Worm (Caenorhabditis elegans) whole organism, mixed stage, embryonic: ENCODE results near the gene fnta-1.

Source experiments
- M03D4.4 ChIP-seq: sonication (generic microtip); optimal IDR thresholded peaks from 2 replicates; lab custom pipeline; 2017; ENCODE audit warnings: mild to moderate bottlenecking, missing genetic modification characterization, missing compliant biosample characterization
- blmp-1 ChIP-seq: fragments of 150-350 bp; optimal IDR thresholded peaks from 2 replicates; lab custom pipeline; 2014; ENCODE audit warnings: missing biosample characterization, missing genetic modification characterization
- ceh-39 ChIP-seq: fragments of 150-350 bp; optimal IDR thresholded peaks from 2 replicates; lab custom pipeline; 2014; ENCODE audit warnings: missing biosample characterization, missing genetic modification characterization
- ceh-43 ChIP-seq: fragments of 200-800 bp; sonication (Bioruptor generic); optimal IDR thresholded peaks from 2 replicates; lab custom pipeline; 2018; ENCODE audit warnings: mild to moderate bottlenecking, missing genetic modification characterization, moderate library complexity, missing compliant biosample characterization
- ces-1 ChIP-seq: fragments of 150-350 bp; optimal IDR thresholded peaks from 2 replicates; lab custom pipeline; 2014; ENCODE audit warnings: missing biosample characterization, missing genetic modification reagents, missing genetic modification characterization
- cnd-1 ChIP-seq: fragments of 200-800 bp; sonication (Bioruptor generic); optimal IDR thresholded peaks from 2 replicates; lab custom pipeline; 2018; ENCODE audit warnings: mild to moderate bottlenecking, missing genetic modification characterization, missing compliant biosample characterization
- elt-1 ChIP-seq: sonication (generic microtip); optimal IDR thresholded peaks from 2 replicates; lab custom pipeline; 2017; ENCODE audit warnings: missing genetic modification characterization, mild to moderate bottlenecking, missing compliant biosample characterization, antibody characterized with exemption, moderate library complexity, borderline replicate concordance; ENCODE audit not compliant: insufficient read depth
- elt-3 ChIP-seq: fragments of 150-350 bp; optimal IDR thresholded peaks from 2 replicates; lab custom pipeline; 2014; ENCODE audit warnings: missing biosample characterization, missing genetic modification characterization
- flh-1 ChIP-seq: fragments of 200-800 bp; sonication (Bioruptor generic); optimal IDR thresholded peaks from 2 replicates; lab custom pipeline; 2018; ENCODE audit warnings: mild to moderate bottlenecking, missing genetic modification characterization, moderate library complexity, missing compliant biosample characterization
- hlh-1 ChIP-seq: fragments of 150-350 bp; optimal IDR thresholded peaks from 2 replicates; lab custom pipeline; 2014; ENCODE audit warnings: missing biosample characterization, missing genetic modification reagents, missing genetic modification characterization
- lin-13 ChIP-seq: fragments of 150-350 bp; optimal IDR thresholded peaks from 2 replicates; lab custom pipeline; 2014; ENCODE audit warnings: missing biosample characterization, missing genetic modification characterization
- lin-32 ChIP-seq: fragments of 200-800 bp; sonication (Bioruptor generic); optimal IDR thresholded peaks from 2 replicates; lab custom pipeline; 2018; ENCODE audit warnings: mild to moderate bottlenecking, missing genetic modification characterization, missing compliant biosample characterization
- lsy-2 ChIP-seq: fragments of 150-350 bp; optimal IDR thresholded peaks from 2 replicates; lab custom pipeline; 2014; ENCODE audit warnings: missing biosample characterization, missing genetic modification characterization
- mep-1 ChIP-seq: fragments of 150-350 bp; optimal IDR thresholded peaks from 2 replicates; lab custom pipeline; 2017; ENCODE audit warnings: missing biosample characterization, missing genetic modification reagents, missing genetic modification characterization, inconsistent platforms
- mls-2 ChIP-seq: sonication (generic microtip); optimal IDR thresholded peaks from 2 replicates; lab custom pipeline; 2016; ENCODE audit warnings: mild to moderate bottlenecking, missing genetic modification characterization, moderate library complexity, missing compliant biosample characterization
- nhr-2 ChIP-seq: fragments of 150-350 bp; optimal IDR thresholded peaks from 2 replicates; lab custom pipeline; 2014; ENCODE audit warnings: missing biosample characterization, missing genetic modification characterization
- nhr-237 ChIP-seq: fragments of 150-350 bp; optimal IDR thresholded peaks from 2 replicates; lab custom pipeline; 2014; ENCODE audit warnings: missing biosample characterization, missing genetic modification characterization
- nhr-28 ChIP-seq: fragments of 150-350 bp; optimal IDR thresholded peaks from 2 replicates; lab custom pipeline; 2014; ENCODE audit warnings: missing biosample characterization, missing genetic modification characterization
- nhr-76 ChIP-seq: sonication (generic microtip); optimal IDR thresholded peaks from 2 replicates; lab custom pipeline; 2017; ENCODE audit warnings: missing biosample characterization, missing genetic modification characterization
- pha-4 ChIP-seq: fragments of 150-350 bp; optimal IDR thresholded peaks from 2 replicates; lab custom pipeline; 2018; ENCODE audit warnings: missing biosample characterization, missing genetic modification reagents, missing genetic modification characterization
- sem-2 ChIP-seq: fragments of 200-800 bp; sonication (Bioruptor generic); optimal IDR thresholded peaks from 2 replicates; lab custom pipeline; 2018; ENCODE audit warnings: mild to moderate bottlenecking, missing genetic modification characterization, missing compliant biosample characterization
- snpc-4 ChIP-seq: fragments of 150-350 bp; optimal IDR thresholded peaks from 2 replicates; lab custom pipeline; 2014; ENCODE audit warnings: missing biosample characterization, missing genetic modification characterization
- tbx-8 ChIP-seq: fragments of 200-800 bp; sonication (Bioruptor generic); optimal IDR thresholded peaks from 2 replicates; lab custom pipeline; 2018; ENCODE audit warnings: mild to moderate bottlenecking, missing genetic modification characterization, moderate library complexity, missing compliant biosample characterization
- unc-120 ChIP-seq: sonication (generic microtip); optimal IDR thresholded peaks from 2 replicates; lab custom pipeline; 2017; ENCODE audit warnings: missing genetic modification characterization, missing compliant biosample characterization; ENCODE audit not compliant: poor library complexity, severe bottlenecking
- unc-39 ChIP-seq: fragments of 150-350 bp; optimal IDR thresholded peaks from 2 replicates; lab custom pipeline; 2014; ENCODE audit warnings: missing biosample characterization, missing genetic modification characterization
- unc-62 ChIP-seq: fragments of 150-350 bp; optimal IDR thresholded peaks from 2 replicates; lab custom pipeline; 2014; ENCODE audit warnings: missing biosample characterization, missing genetic modification reagents, missing genetic modification characterization

Gene fnta-1

ce11 chrIV:259142-259541 lies 19.0 kb upstream of the fnta-1 start, which contains the start of gene dpy-9:
dpy-9 (minus strand) TSS chrIV:259204.
- TF ChIP-seq tbx-8 (GFP tag; lab: Kevin White, UChicago), result no peak
- TF ChIP-seq snpc-4 (tag; lab: Kevin White, UChicago), result no peak
- no peak for TF ChIP-seq M03D4.4 (tag; lab: Kevin White, UChicago)
- TF ChIP-seq unc-39 (tag; lab: Kevin White, UChicago), result no peak
- TF ChIP-seq ceh-43 (GFP tag; lab: Kevin White, UChicago), result no peak
- TF ChIP-seq flh-1 (GFP tag; lab: Kevin White, UChicago), result no peak
- no peak for TF ChIP-seq unc-120
- no peak for TF ChIP-seq nhr-237 (tag; lab: Kevin White, UChicago)
- TF ChIP-seq blmp-1 (tag; lab: Kevin White, UChicago), result no peak
- no peak for TF ChIP-seq lin-32 (GFP tag; lab: Kevin White, UChicago)
- TF ChIP-seq, all 35 proteins: peak for 0

- TF ChIP-seq hlh-1 (tag; lab: Kevin White, UChicago) (no peak), sem-2 (GFP tag; lab: Kevin White, UChicago) (no peak)
- TF ChIP-seq, all 35 proteins: peak for 0
These were observed 18.3 kb upstream of the fnta-1 start for ce11 chrIV:258362-258761.

DNA sequence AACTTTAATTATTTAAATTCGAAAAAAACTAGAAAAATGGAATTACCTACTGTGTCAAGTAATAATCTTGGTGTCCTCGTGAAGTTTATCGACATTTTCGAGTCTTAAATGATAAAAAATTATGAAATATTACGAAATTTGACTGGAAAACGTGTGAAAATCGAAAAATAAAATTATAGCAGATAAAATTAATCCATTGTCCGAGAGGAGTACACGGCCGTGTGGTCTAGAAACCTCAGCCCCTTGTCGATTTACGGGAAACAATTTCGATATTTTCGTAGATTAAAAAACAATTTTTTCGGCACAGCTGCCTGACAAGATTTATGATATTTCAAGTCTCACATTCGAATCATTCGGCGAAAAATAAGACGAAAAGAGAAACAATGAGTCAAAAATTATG lies 17.0 kb upstream of the fnta-1 start, which contains the start of gene R02D3.8:
R02D3.8 (minus strand) TSS at position 109 of the 400 bp plus-strand sequence.
- TF ChIP-seq ces-1 (GFP tag; lab: Kevin White, UChicago) (peak; percentile 4), blmp-1 (tag; lab: Kevin White, UChicago) (no peak), M03D4.4 (tag; lab: Kevin White, UChicago) (no peak)

DNA sequence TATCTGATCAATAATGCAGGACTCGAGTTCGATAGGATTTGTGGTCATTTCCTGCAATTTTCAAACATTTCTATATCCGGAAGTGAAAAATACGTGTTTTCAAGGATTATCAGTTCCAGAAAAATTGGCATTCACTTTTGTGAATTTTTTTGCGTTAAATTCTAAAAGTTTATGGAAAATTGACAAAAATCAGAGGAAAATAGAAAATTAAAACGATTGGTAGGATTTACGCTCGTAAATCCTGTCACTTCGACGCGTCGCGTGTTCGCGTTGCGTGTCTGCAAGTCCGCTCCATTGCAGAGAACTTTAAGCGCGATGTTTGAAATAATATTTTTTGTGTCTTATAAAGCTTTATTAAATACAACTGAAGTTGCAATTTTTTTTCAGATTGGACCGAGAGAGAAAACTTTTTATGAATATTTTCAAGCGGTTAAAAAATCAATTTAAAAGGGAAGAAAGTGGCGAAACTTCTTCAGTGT lies 15.3 kb upstream of the fnta-1 start, which contains the start of gene rcat-1:
rcat-1 (minus strand) TSS at position 51 of the 479 bp plus-strand sequence.
- TF ChIP-seq unc-62 (peak; percentile 59), mls-2 (tag; lab: Kevin White, UChicago) (no peak), unc-120 (peak; percentile 8), ces-1 (GFP tag; lab: Kevin White, UChicago) (peak; percentile 72), nhr-2 (tag; lab: Kevin White, UChicago) (peak; percentile 10), lin-13 (peak; percentile 89), nhr-76 (tag; lab: Kevin White, UChicago) (no peak), snpc-4 (tag; lab: Kevin White, UChicago) (no peak), lsy-2 (peak; percentile 87), nhr-237 (tag; lab: Kevin White, UChicago) (peak; percentile 83), ceh-39 (tag; lab: Kevin White, UChicago) (peak; percentile 74), hlh-1 (tag; lab: Kevin White, UChicago) (peak; percentile 36), cnd-1 (tag; lab: Kevin White, UChicago) (peak; percentile 9), M03D4.4 (tag; lab: Kevin White, UChicago) (no peak), pha-4 (tag; lab: Kevin White, UChicago) (peak; percentile 78), mep-1 (tag; lab: Kevin White, UChicago) (peak; percentile 95)

DNA sequence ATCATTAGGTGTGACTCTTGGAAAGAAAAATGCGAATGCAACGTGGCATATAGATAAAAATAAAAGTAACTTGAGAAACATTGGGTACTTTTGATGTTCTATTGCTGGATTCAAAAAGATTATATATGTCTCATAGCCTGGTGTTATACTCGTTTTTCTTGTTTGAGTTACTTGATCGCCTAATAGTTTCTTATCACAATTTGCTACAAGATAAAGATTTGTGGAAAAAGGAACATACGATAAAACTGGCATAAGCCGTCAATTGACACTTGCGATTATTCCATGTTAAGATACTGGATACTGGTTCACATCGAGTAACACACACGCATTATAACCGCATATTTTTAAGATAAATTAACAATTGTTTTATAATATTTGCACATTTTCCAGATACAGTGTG lies 12.3 kb upstream of the fnta-1 start, which contains the start of gene grl-19:
grl-19 (minus strand) TSS at position 101 of the 400 bp plus-strand sequence.
- TF ChIP-seq cnd-1 (tag; lab: Kevin White, UChicago) (no peak), mls-2 (tag; lab: Kevin White, UChicago) (no peak), sem-2 (GFP tag; lab: Kevin White, UChicago) (no peak), lsy-2 (no peak), mep-1 (tag; lab: Kevin White, UChicago) (no peak), elt-1 (tag; lab: Kevin White, UChicago) (no peak), unc-39 (tag; lab: Kevin White, UChicago) (no peak), tbx-8 (GFP tag; lab: Kevin White, UChicago) (no peak), unc-62 (no peak), nhr-28 (tag; lab: Kevin White, UChicago) (no peak), lin-32 (GFP tag; lab: Kevin White, UChicago) (no peak)
- TF ChIP-seq, all 35 proteins: peak for 0

- peak; percentile 7 for TF ChIP-seq elt-3
- TF ChIP-seq nhr-28 (tag; lab: Kevin White, UChicago), result no peak
These were observed 7.4 kb upstream of the fnta-1 start for ce11 chrIV:247494-247893.
